Worm (Caenorhabditis elegans): ENCODE results near the gene ZK112.4.

ZK112.4 gene

ce11 chrIII:7762250-7762649 lies 32.4 kb upstream of the ZK112.4 start:
- TF ChIP-seq fos-1 (tag; optimal IDR thresholded peaks at IDR 0.05) (peak; percentile 62), lin-13 (GFP tag; optimal IDR thresholded peaks at IDR 0.05) (no peak), blmp-1 (tag; optimal IDR thresholded peaks at IDR 0.05; ENCODE audit: insufficient read depth) (no peak), nhr-10 (tag; optimal IDR thresholded peaks at IDR 0.05) (no peak), nhr-21 (tag; optimal IDR thresholded peaks at IDR 0.05) (no peak), sma-9 (GFP tag; optimal IDR thresholded peaks at IDR 0.05) (peak; percentile 17), sma-9 (tag; optimal IDR thresholded peaks at IDR 0.05) (no peak), lsy-2 (tag; optimal IDR thresholded peaks at IDR 0.05) (no peak), ceh-16 (tag; optimal IDR thresholded peaks at IDR 0.05) (no peak)

- TF ChIP-seq sma-3 (GFP tag; optimal IDR thresholded peaks at IDR 0.05): peak; percentile 16
- peak; percentile 67 for TF ChIP-seq sma-9 (GFP tag; optimal IDR thresholded peaks at IDR 0.05)
- no peak for TF ChIP-seq sma-9 (tag; optimal IDR thresholded peaks at IDR 0.05)
- TF ChIP-seq crh-2 (tag; optimal IDR thresholded peaks at IDR 0.05): peak; percentile 65
- no peak for TF ChIP-seq unc-55 (GFP tag; optimal IDR thresholded peaks at IDR 0.05)
- TF ChIP-seq F13H6.1 (tag; optimal IDR thresholded peaks at IDR 0.05): peak; percentile 45
- peak; percentile 91 for TF ChIP-seq fos-1 (tag; optimal IDR thresholded peaks at IDR 0.05)
- TF ChIP-seq gmeb-1 (tag; optimal IDR thresholded peaks at IDR 0.05): peak; percentile 62
- TF ChIP-seq nhr-11 (tag; optimal IDR thresholded peaks at IDR 0.05): no peak
Measured at ce11 chrIII:7758562-7758961, 28.8 kb upstream of the ZK112.4 start, which contains the start of gene pcp-1. Gene pcp-1, plus strand, starts transcription at chrIII:7758903.

ce11 chrIII:7754348-7754747 lies 24.5 kb upstream of the ZK112.4 start, which contains the start of gene cdh-3:
Gene cdh-3, minus strand, starts transcription at chrIII:7754448.
- TF ChIP-seq nhr-25 (tag; optimal IDR thresholded peaks at IDR 0.05) (no peak), blmp-1 (tag; optimal IDR thresholded peaks at IDR 0.05; ENCODE audit: insufficient read depth) (no peak), unc-39 (tag; optimal IDR thresholded peaks at IDR 0.05) (no peak), nhr-23 (tag; optimal IDR thresholded peaks at IDR 0.05) (no peak), F13H6.1 (tag; optimal IDR thresholded peaks at IDR 0.05) (no peak), ceh-82 (tag; optimal IDR thresholded peaks at IDR 0.05) (no peak), lsy-2 (tag; optimal IDR thresholded peaks at IDR 0.05) (no peak), ZK546.5 (tag; optimal IDR thresholded peaks at IDR 0.05) (no peak), crh-2 (tag; optimal IDR thresholded peaks at IDR 0.05) (no peak), ceh-16 (tag; optimal IDR thresholded peaks at IDR 0.05) (no peak), egl-27 (tag; optimal IDR thresholded peaks at IDR 0.05) (no peak), lin-39 (tag; optimal IDR thresholded peaks at IDR 0.05) (no peak), mbf-1 (tag; optimal IDR thresholded peaks at IDR 0.05) (no peak), zag-1 (tag; optimal IDR thresholded peaks at IDR 0.05) (no peak), unc-55 (GFP tag; optimal IDR thresholded peaks at IDR 0.05) (no peak), nhr-77 (tag; optimal IDR thresholded peaks at IDR 0.05) (no peak)

- no peak for TF ChIP-seq zag-1 (tag; optimal IDR thresholded peaks at IDR 0.05)
- no peak for TF ChIP-seq nhr-77 (tag; optimal IDR thresholded peaks at IDR 0.05)
- no peak for TF ChIP-seq gmeb-1 (tag; optimal IDR thresholded peaks at IDR 0.05)
- TF ChIP-seq unc-55 (GFP tag; optimal IDR thresholded peaks at IDR 0.05): no peak
- TF ChIP-seq aly-2 (tag; optimal IDR thresholded peaks at IDR 0.05): no peak
- no peak for TF ChIP-seq ztf-11 (tag; optimal IDR thresholded peaks at IDR 0.05)
- no peak for TF ChIP-seq mab-5 (tag; optimal IDR thresholded peaks at IDR 0.05)
Measured at ce11 chrIII:7743183-7743582, 13.4 kb upstream of the ZK112.4 start.

- TF ChIP-seq ztf-4 (tag; optimal IDR thresholded peaks at IDR 0.05) (peak; percentile 25), ztf-1 (GFP tag; conservative IDR thresholded peaks at IDR 0.05) (no peak)
Measured at ce11 chrIII:7737646-7738258, 7.9 kb upstream of the ZK112.4 start.

ce11 chrIII:7736806-7737205 lies 7.0 kb upstream of the ZK112.4 start:
- TF ChIP-seq unc-62 (GFP tag; optimal IDR thresholded peaks at IDR 0.05): no peak
- peak; percentile 20 for TF ChIP-seq Y55F3AM.14 (GFP tag; optimal IDR thresholded peaks at IDR 0.05)
- TF ChIP-seq nhr-21 (tag; optimal IDR thresholded peaks at IDR 0.05): peak; percentile 12
- TF ChIP-seq ztf-11 (tag; optimal IDR thresholded peaks at IDR 0.05): no peak

Data from whole organism, L2 larva.